Fruit fly (Drosophila melanogaster) whole organism, embryonic: ENCODE measurements around the gene swa.

Experiments used
- Awh ChIP-seq: fragments of 200-800 bp; sonication (Bioruptor generic); IDR thresholded peaks from 2 replicates; pipeline ENCODE4, ENCODE4 v1.3.6; 2022; ENCODE audit warnings: missing biosample characterization, missing genetic modification characterization
- Bteb2 ChIP-seq: fragments of 200-800 bp; sonication (Bioruptor generic); optimal IDR thresholded peaks from 2 replicates; lab custom pipeline; 2016; ENCODE audit warnings: missing biosample characterization, missing genetic modification characterization
- CG11504 ChIP-seq: fragments of 200-800 bp; sonication (Bioruptor generic); optimal IDR thresholded peaks from 3 replicates; lab custom pipeline; 2019; ENCODE audit warnings: missing biosample characterization, mild to moderate bottlenecking, missing genetic modification characterization, moderate library complexity
- CG11695 ChIP-seq: fragments of 200-800 bp; sonication (Bioruptor generic); IDR thresholded peaks from 3 replicates; pipeline ENCODE4 v1.3.6; 2022; ENCODE audit warnings: missing biosample characterization, missing genetic modification characterization
- CG12769 ChIP-seq: fragments of 200-800 bp; sonication (Bioruptor generic); optimal IDR thresholded peaks from 2 replicates; lab custom pipeline; 2019; ENCODE audit warnings: missing biosample characterization, mild to moderate bottlenecking, missing genetic modification characterization, moderate library complexity
- CG13287 ChIP-seq: fragments of 200-800 bp; sonication (Bioruptor generic); IDR thresholded peaks from 2 replicates; pipeline ENCODE4 v1.3.6; 2022; ENCODE audit warnings: missing biosample characterization, missing genetic modification characterization; ENCODE audit not compliant: partially characterized antibody
- CG13424 ChIP-seq: fragments of 200-800 bp; sonication (Bioruptor generic); optimal IDR thresholded peaks from 2 replicates; lab custom pipeline; 2019; ENCODE audit warnings: missing biosample characterization, mild to moderate bottlenecking, missing genetic modification characterization, moderate library complexity
- CG14014 ChIP-seq: fragments of 200-800 bp; sonication (Bioruptor generic); IDR thresholded peaks from 2 replicates; pipeline ENCODE4 v1.3.6; 2022; ENCODE audit warnings: missing biosample characterization, missing genetic modification characterization
- CG14667 ChIP-seq: fragments of 200-800 bp; sonication (Bioruptor generic); IDR thresholded peaks from 2 replicates; pipeline ENCODE4 v1.3.6; 2022; ENCODE audit warnings: missing biosample characterization, missing genetic modification characterization
- CG15269 ChIP-seq: fragments of 200-800 bp; sonication (Bioruptor generic); optimal IDR thresholded peaks from 2 replicates; lab custom pipeline; 2018; ENCODE audit warnings: missing biosample characterization, mild to moderate bottlenecking, missing genetic modification characterization, moderate library complexity
- CG1602 ChIP-seq: fragments of 200-800 bp; sonication (Bioruptor generic); optimal IDR thresholded peaks from 3 replicates; lab custom pipeline; 2016; ENCODE audit warnings: missing biosample characterization, missing genetic modification characterization
- CG1603 ChIP-seq: fragments of 200-800 bp; sonication (Bioruptor generic); optimal IDR thresholded peaks from 2 replicates; lab custom pipeline; 2019; ENCODE audit warnings: missing biosample characterization, mild to moderate bottlenecking, missing genetic modification characterization, moderate library complexity
- CG17361 ChIP-seq: fragments of 200-800 bp; sonication (Bioruptor generic); IDR thresholded peaks from 3 replicates; pipeline ENCODE4 v1.3.6; 2022; ENCODE audit warnings: missing biosample characterization, missing genetic modification characterization
- CG17829 ChIP-seq: fragments of 200-800 bp; optimal IDR thresholded peaks from 2 replicates; lab custom pipeline; 2019; ENCODE audit warnings: missing biosample characterization, mild to moderate bottlenecking, missing genetic modification characterization, moderate library complexity
- CG17912 ChIP-seq: fragments of 200-800 bp; sonication (Bioruptor generic); optimal IDR thresholded peaks from 2 replicates; lab custom pipeline; 2018; ENCODE audit warnings: missing biosample characterization, mild to moderate bottlenecking, missing genetic modification characterization
- CG1832 ChIP-seq: fragments of 200-800 bp; sonication (Bioruptor generic); optimal IDR thresholded peaks from 2 replicates; lab custom pipeline; 2017; ENCODE audit warnings: missing biosample characterization, mild to moderate bottlenecking, missing genetic modification characterization, inconsistent platforms
- CG2199 ChIP-seq: fragments of 200-800 bp; sonication (Bioruptor generic); IDR thresholded peaks from 3 replicates; pipeline ENCODE4 v1.3.6; 2022; ENCODE audit warnings: missing biosample characterization, missing genetic modification characterization
- CG2678 ChIP-seq: fragments of 200-800 bp; sonication (Bioruptor generic); optimal IDR thresholded peaks from 3 replicates; lab custom pipeline; 2019; ENCODE audit warnings: missing biosample characterization, mild to moderate bottlenecking, missing genetic modification characterization, moderate library complexity
- CG31365 ChIP-seq: fragments of 200-800 bp; sonication (Bioruptor generic); optimal IDR thresholded peaks from 2 replicates; lab custom pipeline; 2018; ENCODE audit warnings: missing biosample characterization, mild to moderate bottlenecking, missing genetic modification characterization
- CG32772 ChIP-seq: fragments of 200-800 bp; sonication (Bioruptor generic); IDR thresholded peaks from 2 replicates; pipeline ENCODE4 v1.3.6; 2022; ENCODE audit warnings: missing biosample characterization, missing genetic modification characterization
- CG3407 ChIP-seq: fragments of 200-800 bp; sonication (Bioruptor generic); optimal IDR thresholded peaks from 2 replicates; lab custom pipeline; 2018; ENCODE audit warnings: missing biosample characterization, mild to moderate bottlenecking, missing genetic modification characterization
- CG42726 ChIP-seq: fragments of 200-800 bp; sonication (Bioruptor generic); IDR thresholded peaks from 2 replicates; pipeline ENCODE4 v1.3.6; 2022; ENCODE audit warnings: missing biosample characterization, missing genetic modification characterization; ENCODE audit not compliant: partially characterized antibody
- CG6175 ChIP-seq: fragments of 200-800 bp; sonication (Bioruptor generic); IDR thresholded peaks from 3 replicates; pipeline ENCODE4 v1.3.6; 2022; ENCODE audit warnings: missing biosample characterization, missing genetic modification characterization
- CG7745 ChIP-seq: fragments of 200-800 bp; sonication (Bioruptor generic); optimal IDR thresholded peaks from 2 replicates; lab custom pipeline; 2018; ENCODE audit warnings: missing biosample characterization, mild to moderate bottlenecking, missing genetic modification characterization, moderate library complexity
- CG8765 ChIP-seq: fragments of 200-800 bp; sonication (Bioruptor generic); IDR thresholded peaks from 2 replicates; pipeline ENCODE4 v1.3.6; 2022; ENCODE audit warnings: missing biosample characterization, missing genetic modification characterization
- CG9609 ChIP-seq: fragments of 200-800 bp; sonication (Bioruptor generic); optimal IDR thresholded peaks from 3 replicates; lab custom pipeline; 2016; ENCODE audit warnings: missing biosample characterization, missing genetic modification characterization
- Dad ChIP-seq: fragments of 200-800 bp; sonication (Bioruptor generic); optimal IDR thresholded peaks from 3 replicates; lab custom pipeline; 2016; ENCODE audit warnings: missing biosample characterization, missing genetic modification characterization
- E2f2 ChIP-seq: fragments of 200-800 bp; sonication (Bioruptor generic); IDR thresholded peaks from 2 replicates; pipeline ENCODE4 v1.3.6; 2022; ENCODE audit warnings: missing biosample characterization, missing genetic modification characterization
- Mad ChIP-seq: fragments of 200-800 bp; sonication (Bioruptor generic); optimal IDR thresholded peaks from 2 replicates; lab custom pipeline; 2016; ENCODE audit warnings: missing biosample characterization, missing genetic modification characterization
- Med ChIP-seq: fragments of 200-800 bp; sonication (Bioruptor generic); peaks from one replicate; lab custom pipeline; 2016; ENCODE audit warnings: missing biosample characterization, missing genetic modification characterization, mild to moderate bottlenecking, inconsistent platforms, moderate library complexity
- Myb ChIP-seq: fragments of 200-800 bp; sonication (Bioruptor generic); optimal IDR thresholded peaks from 2 replicates; lab custom pipeline; 2016; ENCODE audit warnings: missing biosample characterization, missing genetic modification characterization
- NK7.1 ChIP-seq: fragments of 200-800 bp; sonication (Bioruptor generic); optimal IDR thresholded peaks from 3 replicates; lab custom pipeline; 2016; ENCODE audit warnings: missing biosample characterization, missing genetic modification characterization
- Side ChIP-seq: fragments of 200-800 bp; sonication (Bioruptor generic); optimal IDR thresholded peaks from 2 replicates; lab custom pipeline; 2016; ENCODE audit warnings: missing biosample characterization, missing genetic modification characterization
- TFAM ChIP-seq: fragments of 200-800 bp; sonication (Bioruptor generic); optimal IDR thresholded peaks from 2 replicates; lab custom pipeline; 2017; ENCODE audit warnings: missing biosample characterization, missing genetic modification characterization, inconsistent platforms
- Tbp ChIP-seq: fragments of >200 bp; optimal IDR thresholded peaks from 2 replicates; lab custom pipeline; 2018; ENCODE audit warnings: missing biosample characterization, missing genetic modification characterization
- ac ChIP-seq: fragments of 200-800 bp; sonication (Bioruptor generic); optimal IDR thresholded peaks from 3 replicates; lab custom pipeline; 2017; ENCODE audit warnings: missing biosample characterization, mild to moderate bottlenecking, missing genetic modification characterization
- amos ChIP-seq: fragments of 200-800 bp; sonication (Bioruptor generic); IDR thresholded peaks from 2 replicates; pipeline ENCODE4 v1.3.6; 2022; ENCODE audit warnings: missing biosample characterization, missing genetic modification characterization; ENCODE audit not compliant: partially characterized antibody
- ara ChIP-seq: fragments of 200-800 bp; sonication (Bioruptor generic); IDR thresholded peaks from 2 replicates; pipeline ENCODE4 v1.3.6; 2022; ENCODE audit warnings: missing biosample characterization, missing genetic modification characterization
- dimm ChIP-seq: fragments of 200-800 bp; sonication (Bioruptor generic); IDR thresholded peaks from 2 replicates; pipeline ENCODE4 v1.3.6; 2022; ENCODE audit warnings: missing biosample characterization, missing genetic modification characterization
- dmrt99B ChIP-seq: fragments of 200-800 bp; sonication (Bioruptor generic); optimal IDR thresholded peaks from 2 replicates; lab custom pipeline; 2018; ENCODE audit warnings: missing biosample characterization, mild to moderate bottlenecking, missing genetic modification characterization, moderate library complexity
- dysf ChIP-seq: fragments of 200-800 bp; sonication (Bioruptor generic); IDR thresholded peaks from 3 replicates; pipeline ENCODE4 v1.3.6; 2022; ENCODE audit warnings: missing biosample characterization, missing genetic modification characterization
- en ChIP-seq: fragments of 200-800 bp; sonication (Bioruptor generic); optimal IDR thresholded peaks from 2 replicates; lab custom pipeline; 2016; ENCODE audit warnings: missing biosample characterization, missing genetic modification characterization
- gem ChIP-seq: fragments of 200-800 bp; sonication (Bioruptor generic); optimal IDR thresholded peaks from 2 replicates; lab custom pipeline; 2019; ENCODE audit warnings: missing biosample characterization, mild to moderate bottlenecking, missing genetic modification characterization, moderate library complexity
- h ChIP-seq: fragments of >200 bp; optimal IDR thresholded peaks from 2 replicates; lab custom pipeline; 2017
- lbe ChIP-seq: fragments of 200-800 bp; sonication (Bioruptor generic); optimal IDR thresholded peaks from 2 replicates; lab custom pipeline; 2016; ENCODE audit warnings: missing biosample characterization, mild to moderate bottlenecking, missing genetic modification characterization
- mam ChIP-seq: fragments of 200-800 bp; sonication (Bioruptor generic); optimal IDR thresholded peaks from 3 replicates; lab custom pipeline; 2016; ENCODE audit warnings: missing biosample characterization, missing genetic modification characterization
- nerfin-1 ChIP-seq: fragments of 200-800 bp; sonication (Bioruptor generic); optimal IDR thresholded peaks from 3 replicates; lab custom pipeline; 2019; ENCODE audit warnings: missing biosample characterization, mild to moderate bottlenecking, missing genetic modification characterization, moderate library complexity
- nom ChIP-seq: fragments of 200-800 bp; sonication (Bioruptor generic); optimal IDR thresholded peaks from 2 replicates; lab custom pipeline; 2017; ENCODE audit warnings: missing biosample characterization, missing genetic modification characterization, mild to moderate bottlenecking, moderate library complexity, missing genetic modification reagents
- tll ChIP-seq, 2 experiments: fragments of 200-800 bp in 1 of 2; fragments of >200 bp in 1 of 2; sonication (Bioruptor generic) in 1 of 2; optimal IDR thresholded peaks; 2 replicates each; lab custom pipeline; 2017 to 2019; ENCODE audit warnings: missing biosample characterization in 2 of 2, missing genetic modification characterization in 2 of 2, mild to moderate bottlenecking in 1 of 2, moderate library complexity in 1 of 2
- zfh2 ChIP-seq: fragments of 200-800 bp; sonication (Bioruptor generic); optimal IDR thresholded peaks from 2 replicates; lab custom pipeline; 2016; ENCODE audit warnings: missing biosample characterization, missing genetic modification characterization

swa gene

dm6 chrX:6332988-6333719 is 32.4 kb downstream of the swa start (continued):
- peak; percentile 24; the same call in 1 of the 3 replicates for TF ChIP-seq CG17361 (GFP tag; lab: Robert Waterston, UW)
- TF ChIP-seq Awh (GFP tag; lab: Robert Waterston, UW): no peak
- 0 out of 3 replicates have a peak, but pooled peaks have one; percentile 16 for TF ChIP-seq dysf (GFP tag; lab: Robert Waterston, UW)
- peak; percentile 12 for TF ChIP-seq nom (GFP tag; lab: Kevin White, UChicago)
- no peak for TF ChIP-seq h
- TF ChIP-seq CG1832 (GFP tag; lab: Kevin White, UChicago): peak; percentile 17
- TF ChIP-seq CG3407 (GFP tag; lab: Kevin White, UChicago): no peak
- peak; percentile 12 for TF ChIP-seq CG15269 (tag; lab: Kevin White, UChicago)
- no peak for TF ChIP-seq TFAM (GFP tag; lab: Kevin White, UChicago)
- no peak for TF ChIP-seq tll (GFP tag; optimal IDR thresholded peaks at IDR 0.05; lab: Kevin White, UChicago)
- no peak for TF ChIP-seq lbe
- no peak for TF ChIP-seq Myb (GFP tag; lab: Kevin White, UChicago)
- TF ChIP-seq zfh2: no peak
- TF ChIP-seq CG42726 (GFP tag; lab: Robert Waterston, UW): no peak
- TF ChIP-seq CG13424: peak; percentile 26
- no peak for TF ChIP-seq Tbp (GFP tag; lab: Kevin White, UChicago)
- 0 out of 2 replicates have a peak, but pooled peaks have one; percentile 16 for TF ChIP-seq CG32772 (GFP tag; lab: Robert Waterston, UW)
- TF ChIP-seq CG7745: no peak
- TF ChIP-seq CG9609: no peak
- TF ChIP-seq amos (GFP tag; lab: Robert Waterston, UW): no peak
- no peak for TF ChIP-seq Mad (GFP tag; lab: Kevin White, UChicago)
- TF ChIP-seq CG8765 (GFP tag; lab: Robert Waterston, UW): no peak
- no peak for TF ChIP-seq CG17912
- TF ChIP-seq CG2678 (tag; lab: Kevin White, UChicago): peak; percentile 6
- TF ChIP-seq en: no peak
- no peak for TF ChIP-seq nerfin-1 (tag; lab: Kevin White, UChicago)
- TF ChIP-seq CG11504 (tag; lab: Kevin White, UChicago): peak; percentile 26
- no peak for TF ChIP-seq dimm (GFP tag; lab: Robert Waterston, UW)
- TF ChIP-seq Dad: no peak
- no peak for TF ChIP-seq CG11695 (GFP tag; lab: Robert Waterston, UW)
- TF ChIP-seq Bteb2 (GFP tag; lab: Kevin White, UChicago): no peak
- TF ChIP-seq CG1602 (GFP tag; lab: Kevin White, UChicago): no peak
- peak; percentile 60 for TF ChIP-seq Med (GFP tag; lab: Kevin White, UChicago)
- no peak for TF ChIP-seq NK7.1 (GFP tag; lab: Kevin White, UChicago)
- no peak for TF ChIP-seq CG2199
- TF ChIP-seq dmrt99B: peak; percentile 28
- no peak for TF ChIP-seq ara (GFP tag; lab: Robert Waterston, UW)
- TF ChIP-seq E2f2 (GFP tag; lab: Robert Waterston, UW): no peak
- no peak for TF ChIP-seq CG6175
- no peak for TF ChIP-seq CG1603 (tag; lab: Kevin White, UChicago)
- peak; percentile 6 for TF ChIP-seq CG12769 (tag; lab: Kevin White, UChicago)
- TF ChIP-seq ac (GFP tag; lab: Kevin White, UChicago): no peak
- no peak for TF ChIP-seq CG31365
- no peak for TF ChIP-seq CG13287 (GFP tag; lab: Robert Waterston, UW)
- TF ChIP-seq CG14014: no peak
- TF ChIP-seq CG17829 (tag; lab: Kevin White, UChicago): no peak
- no peak for TF ChIP-seq CG14667 (GFP tag; lab: Robert Waterston, UW)
- peak; percentile 31 for TF ChIP-seq gem (tag; lab: Kevin White, UChicago)
- TF ChIP-seq mam (GFP tag; lab: Kevin White, UChicago): no peak
- TF ChIP-seq Side (GFP tag; lab: Kevin White, UChicago): no peak
